Worm (Caenorhabditis elegans): ENCODE measurements around the gene spas-1.

DNA sequence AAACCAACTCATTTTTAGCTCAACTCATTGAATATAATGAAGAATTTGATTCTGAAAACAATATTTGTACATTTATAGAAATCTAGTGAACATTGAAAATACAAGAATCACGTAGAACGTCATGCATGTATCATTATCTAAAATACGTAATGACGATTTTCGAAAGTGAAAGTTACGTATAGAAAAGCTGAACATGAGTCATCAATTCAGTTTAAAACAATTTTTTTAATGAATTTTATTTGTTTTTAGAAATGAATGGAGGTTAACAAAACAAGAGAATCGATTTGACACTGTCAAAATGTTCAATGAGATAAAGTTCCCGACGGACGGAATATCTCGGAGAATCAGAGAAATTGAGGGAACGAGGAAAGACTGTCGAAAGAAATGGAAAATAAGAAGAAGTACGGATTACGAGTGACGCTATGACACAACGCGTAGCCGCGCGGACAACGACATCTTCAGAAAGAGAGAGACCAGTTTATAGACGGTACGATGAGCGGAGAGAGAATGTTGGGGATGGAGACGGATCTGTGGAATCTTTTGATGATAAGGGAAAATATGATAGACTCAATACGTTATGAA, 6.2 kb downstream of the spas-1 start, which contains the start of gene ptr-1:
- TF ChIP-seq snpc-4 (tag; optimal IDR thresholded peaks at IDR 0.05), result no peak
- no peak for TF ChIP-seq ceh-82 (tag; optimal IDR thresholded peaks at IDR 0.05)
- TF ChIP-seq mab-5 (tag; optimal IDR thresholded peaks at IDR 0.05), result no peak
- TF ChIP-seq lin-13 (GFP tag; optimal IDR thresholded peaks at IDR 0.05), result no peak
- TF ChIP-seq mbf-1 (tag; optimal IDR thresholded peaks at IDR 0.05), result no peak
